ENCODE assay signal across 3 fruit fly cellular contexts in the genomic region with DNA sequence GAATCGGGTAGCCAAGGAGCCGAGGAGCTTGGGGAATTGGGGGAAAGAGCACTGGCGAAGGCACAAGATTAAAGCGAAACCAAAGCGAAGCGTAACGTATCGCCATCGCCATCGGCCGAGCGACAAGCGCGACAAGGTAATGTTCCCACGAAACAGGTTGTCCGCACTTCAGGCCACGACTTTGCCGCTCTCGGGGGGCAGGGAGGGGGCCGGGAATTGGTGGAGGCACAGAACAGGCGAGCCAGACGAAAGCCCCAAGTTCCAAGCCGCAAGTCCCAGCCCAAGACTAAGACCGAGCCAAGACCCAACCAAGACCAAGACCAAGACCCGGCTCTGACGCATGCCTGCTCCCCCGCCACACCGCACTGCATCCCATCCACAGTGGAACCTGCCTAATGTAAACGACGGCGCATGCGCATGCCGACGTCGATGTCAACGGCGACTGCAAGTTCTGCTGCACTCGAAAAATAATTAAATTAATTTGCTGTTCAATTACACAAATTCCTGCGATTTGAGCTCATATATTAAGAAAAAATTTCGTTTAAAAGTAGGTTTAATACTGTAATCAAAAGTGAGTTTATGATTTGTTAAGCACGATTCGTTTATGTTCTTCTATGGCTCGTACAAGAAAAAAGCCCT.
TF ChIP-seq lines count a peak whose summit lies in the region.

No protein-coding gene starts in this region.

TF ChIP-seq in whole organism, embryonic, 481 proteins besides CTCF, POLR2A, EP300 and RAD21 (continued from another document):
- TF ChIP-seq fd102C (GFP tag; optimal IDR thresholded peaks at IDR 0.05; lab: Kevin White, UChicago) (no peak), crol (GFP tag; IDR thresholded peaks at IDR 0.05; lab: Robert Waterston, UW) (peak; percentile 80), bsh (GFP tag; optimal IDR thresholded peaks at IDR 0.05; lab: Kevin White, UChicago) (peak in 1 of 2 experiments; percentile 42), E2f1 (GFP tag; IDR thresholded peaks at IDR 0.05; lab: Robert Waterston, UW) (0 out of 2 replicates have a peak, but pooled peaks have one; percentile 11), CG14965 (GFP tag; optimal IDR thresholded peaks at IDR 0.05; lab: Kevin White, UChicago; ENCODE audit: borderline replicate concordance) (no peak), ac (GFP tag; optimal IDR thresholded peaks at IDR 0.05; lab: Kevin White, UChicago) (no peak), CG17359 (tag; optimal IDR thresholded peaks at IDR 0.05; lab: Kevin White, UChicago) (no peak), dysf (GFP tag; IDR thresholded peaks at IDR 0.05; lab: Robert Waterston, UW) (peak; percentile 13; the same call in 1 of the 3 replicates), zfh1 (GFP tag; IDR thresholded peaks at IDR 0.05; lab: Robert Waterston, UW) (0 out of 3 replicates have a peak, but pooled peaks have one; percentile 25), Deaf1 (tag; optimal IDR thresholded peaks at IDR 0.05; lab: Kevin White, UChicago) (peak; percentile 12), CG10979 (tag; optimal IDR thresholded peaks at IDR 0.05; lab: Kevin White, UChicago) (peak; percentile 27), tin (GFP tag; optimal IDR thresholded peaks at IDR 0.05; lab: Kevin White, UChicago) (no peak), Hmr (GFP tag; optimal IDR thresholded peaks at IDR 0.05; lab: Kevin White, UChicago) (no peak), nom (GFP tag; optimal IDR thresholded peaks at IDR 0.05; lab: Kevin White, UChicago) (peak; percentile 54), ato (GFP tag; IDR thresholded peaks at IDR 0.05; lab: Robert Waterston, UW; ENCODE audit: partially characterized antibody) (no peak), CG6175 (GFP tag; IDR thresholded peaks at IDR 0.05; lab: Robert Waterston, UW) (0 out of 3 replicates have a peak, but pooled peaks have one; percentile 18), nmo (GFP tag; optimal IDR thresholded peaks at IDR 0.05; lab: Kevin White, UChicago) (peak; percentile 3), bowl (GFP tag; IDR thresholded peaks at IDR 0.05; lab: Robert Waterston, UW) (no peak), sens-2 (GFP tag; IDR thresholded peaks at IDR 0.05; lab: Robert Waterston, UW) (0 out of 2 replicates have a peak, but pooled peaks have one; percentile 24), knrl (GFP tag; IDR thresholded peaks at IDR 0.05; lab: Robert Waterston, UW; ENCODE audit: partially characterized antibody) (0 out of 3 replicates have a peak, but pooled peaks have one; percentile 10), ranshi (GFP tag; IDR thresholded peaks at IDR 0.05; lab: Robert Waterston, UW) (peak; percentile 42; the same call in 1 of the 2 replicates), CG11504 (tag; optimal IDR thresholded peaks at IDR 0.05; lab: Kevin White, UChicago) (peak; percentile 5), ken (GFP tag; IDR thresholded peaks at IDR 0.05; lab: Robert Waterston, UW) (0 out of 3 replicates have a peak, but pooled peaks have one; percentile 17), kni (GFP tag; optimal IDR thresholded peaks at IDR 0.05; lab: Kevin White, UChicago) (peak; percentile 27), ewg (GFP tag; optimal IDR thresholded peaks at IDR 0.05; lab: Kevin White, UChicago) (peak; percentile 41), sc (optimal IDR thresholded peaks at IDR 0.05; lab: Kevin White, UChicago) (no peak), sc (GFP tag; optimal IDR thresholded peaks at IDR 0.05; lab: Kevin White, UChicago) (no peak), grau (tag; optimal IDR thresholded peaks at IDR 0.05; lab: Kevin White, UChicago) (peak; percentile 85), Gsc (GFP tag; IDR thresholded peaks at IDR 0.05; lab: Robert Waterston, UW) (no peak), CG3995 (GFP tag; optimal IDR thresholded peaks at IDR 0.05; lab: Kevin White, UChicago) (peak; percentile 61), Meics (GFP tag; optimal IDR thresholded peaks at IDR 0.05; lab: Kevin White, UChicago) (no peak), row (GFP tag; IDR thresholded peaks at IDR 0.05; lab: Robert Waterston, UW) (peak; percentile 24; the same call in 2 of the 3 replicates), BtbVII (GFP tag; optimal IDR thresholded peaks at IDR 0.05; lab: Kevin White, UChicago) (no peak), gce (GFP tag; IDR thresholded peaks at IDR 0.05; lab: Robert Waterston, UW) (0 out of 3 replicates have a peak, but pooled peaks have one; percentile 24), gem (tag; optimal IDR thresholded peaks at IDR 0.05; lab: Kevin White, UChicago) (peak; percentile 32), dmrt99B (tag; optimal IDR thresholded peaks at IDR 0.05; lab: Kevin White, UChicago) (peak; percentile 1), lmd (GFP tag; IDR thresholded peaks at IDR 0.05; lab: Robert Waterston, UW) (0 out of 2 replicates have a peak, but pooled peaks have one; percentile 24), CG2712 (tag; optimal IDR thresholded peaks at IDR 0.05; lab: Kevin White, UChicago) (peak; percentile 31)

TF ChIP-seq in whole organism, prepupa, 60 proteins besides CTCF, POLR2A, EP300 and RAD21 (continued from another document):
- TF ChIP-seq CG11902 (GFP tag; optimal IDR thresholded peaks at IDR 0.05; lab: Kevin White, UChicago), result peak; percentile 32
- TF ChIP-seq salr (GFP tag; optimal IDR thresholded peaks at IDR 0.05; lab: Kevin White, UChicago), result no peak
- TF ChIP-seq cyc (GFP tag; optimal IDR thresholded peaks at IDR 0.05; lab: Kevin White, UChicago), result peak; percentile 63
- TF ChIP-seq CG4318 (GFP tag; optimal IDR thresholded peaks at IDR 0.05; lab: Kevin White, UChicago), result no peak
- TF ChIP-seq Lpt (GFP tag; optimal IDR thresholded peaks at IDR 0.05; lab: Kevin White, UChicago), result peak; percentile 30
- TF ChIP-seq fd59A (GFP tag; optimal IDR thresholded peaks at IDR 0.05; lab: Kevin White, UChicago), result peak; percentile 50
- TF ChIP-seq dac (GFP tag; optimal IDR thresholded peaks at IDR 0.05; lab: Kevin White, UChicago), result no peak
- peak; percentile 22 for TF ChIP-seq Blimp-1 (GFP tag; optimal IDR thresholded peaks at IDR 0.05; lab: Kevin White, UChicago)
- TF ChIP-seq ss (GFP tag; optimal IDR thresholded peaks at IDR 0.05; lab: Kevin White, UChicago), result peak; percentile 51 to 74
- peak; percentile 57 for TF ChIP-seq Smox (GFP tag; optimal IDR thresholded peaks at IDR 0.05; lab: Kevin White, UChicago)
- no peak for TF ChIP-seq fkh (GFP tag; optimal IDR thresholded peaks at IDR 0.05; lab: Kevin White, UChicago)
- peak; percentile 46 for TF ChIP-seq dsx (GFP tag; optimal IDR thresholded peaks at IDR 0.05; lab: Kevin White, UChicago; ENCODE audit: poor library complexity, severe bottlenecking)
- peak; percentile 72 for TF ChIP-seq Ets96B (tag; optimal IDR thresholded peaks at IDR 0.05; lab: Kevin White, UChicago)
- TF ChIP-seq pdm3 (GFP tag; optimal IDR thresholded peaks at IDR 0.05; lab: Kevin White, UChicago), result peak; percentile 71
- TF ChIP-seq Ets21C (GFP tag; optimal IDR thresholded peaks at IDR 0.05; lab: Kevin White, UChicago), result peak; percentile 41
- peak; percentile 59 for TF ChIP-seq acj6 (GFP tag; optimal IDR thresholded peaks at IDR 0.05; lab: Kevin White, UChicago)
- peak; percentile 33 for TF ChIP-seq CG6808 (GFP tag; optimal IDR thresholded peaks at IDR 0.05; lab: Kevin White, UChicago)
- TF ChIP-seq Sox102F (GFP tag; optimal IDR thresholded peaks at IDR 0.05; lab: Kevin White, UChicago), result peak; percentile 63
- peak; percentile 85 for TF ChIP-seq Eip78C (GFP tag; lab: Kevin White, UChicago)
- no peak for TF ChIP-seq Eip93F (GFP tag; optimal IDR thresholded peaks at IDR 0.05; lab: Kevin White, UChicago)
- TF ChIP-seq vri (GFP tag; optimal IDR thresholded peaks at IDR 0.05; lab: Kevin White, UChicago), result peak; percentile 27
- peak; percentile 66 for TF ChIP-seq esn (GFP tag; optimal IDR thresholded peaks at IDR 0.05; lab: Kevin White, UChicago)
- peak; percentile 92 for TF ChIP-seq CG6854 (GFP tag; optimal IDR thresholded peaks at IDR 0.05; lab: Kevin White, UChicago)
- peak; percentile 59 for TF ChIP-seq CG31627 (GFP tag; optimal IDR thresholded peaks at IDR 0.05; lab: Kevin White, UChicago)
- no peak for TF ChIP-seq CG6276 (GFP tag; optimal IDR thresholded peaks at IDR 0.05; lab: Kevin White, UChicago)
- peak; percentile 65 for TF ChIP-seq CG3919 (GFP tag; optimal IDR thresholded peaks at IDR 0.05; lab: Kevin White, UChicago)
- TF ChIP-seq CG6163 (GFP tag; IDR thresholded peaks at IDR 0.05; lab: Robert Waterston, UW), result peak; percentile 73; the same call in 2 of the 3 replicates
- peak; percentile 30; the same call in 1 of the 2 replicates for TF ChIP-seq Gug (GFP tag; IDR thresholded peaks at IDR 0.05; lab: Robert Waterston, UW)
- TF ChIP-seq net (GFP tag; optimal IDR thresholded peaks at IDR 0.05; lab: Kevin White, UChicago), result peak; percentile 63
- TF ChIP-seq Sox15 (GFP tag; optimal IDR thresholded peaks at IDR 0.05; lab: Kevin White, UChicago), result peak; percentile 4
- peak; percentile 43 for TF ChIP-seq Hr4 (GFP tag; optimal IDR thresholded peaks at IDR 0.05; lab: Kevin White, UChicago)
- peak; percentile 58 for TF ChIP-seq CG6792 (GFP tag; optimal IDR thresholded peaks at IDR 0.05; lab: Kevin White, UChicago)
- TF ChIP-seq CG8119 (GFP tag; IDR thresholded peaks at IDR 0.05; lab: Robert Waterston, UW), result peak; percentile 32; the same call in 1 of the 3 replicates
- peak; percentile 58 for TF ChIP-seq CG10631 (GFP tag; optimal IDR thresholded peaks at IDR 0.05; lab: Kevin White, UChicago)
- TF ChIP-seq Hr38 (GFP tag; optimal IDR thresholded peaks at IDR 0.05; lab: Kevin White, UChicago), result no peak
- peak; percentile 66 for TF ChIP-seq Sox14 (GFP tag; optimal IDR thresholded peaks at IDR 0.05; lab: Kevin White, UChicago)
- no peak for TF ChIP-seq CG11762 (GFP tag; optimal IDR thresholded peaks at IDR 0.05; lab: Kevin White, UChicago; ENCODE audit: insufficient read depth)
- peak; percentile 60 for TF ChIP-seq OdsH (GFP tag; optimal IDR thresholded peaks at IDR 0.05; lab: Kevin White, UChicago)

TF ChIP-seq in whole organism, wandering third instar larva, 38 proteins besides CTCF, POLR2A, EP300 and RAD21 (continued from another document):
- TF ChIP-seq Rel (GFP tag; optimal IDR thresholded peaks at IDR 0.05; lab: Kevin White, UChicago) (no peak), Rel (tag; optimal IDR thresholded peaks at IDR 0.05; lab: Kevin White, UChicago) (peak; percentile 21), Mio (GFP tag; optimal IDR thresholded peaks at IDR 0.05; lab: Kevin White, UChicago) (no peak), dl (GFP tag; optimal IDR thresholded peaks at IDR 0.05; lab: Kevin White, UChicago; ENCODE audit: insufficient read depth in 1 of 2, partially characterized antibody in 2 of 2) (no peak), sv (GFP tag; optimal IDR thresholded peaks at IDR 0.05; lab: Kevin White, UChicago) (no peak), CrebA (GFP tag; optimal IDR thresholded peaks at IDR 0.05; lab: Kevin White, UChicago; ENCODE audit: borderline replicate concordance) (no peak), Hr83 (GFP tag; optimal IDR thresholded peaks at IDR 0.05; lab: Kevin White, UChicago; ENCODE audit: poor library complexity, severe bottlenecking) (no peak), psq (GFP tag; optimal IDR thresholded peaks at IDR 0.05; lab: Kevin White, UChicago) (peak; percentile 39), jim (GFP tag; optimal IDR thresholded peaks at IDR 0.05; lab: Kevin White, UChicago) (no peak), GATAd (GFP tag; optimal IDR thresholded peaks at IDR 0.05; lab: Kevin White, UChicago) (no peak), Hr78 (GFP tag; optimal IDR thresholded peaks at IDR 0.05; lab: Kevin White, UChicago) (no peak)
